Worm (Caenorhabditis elegans) whole organism, early embryonic: ENCODE results near the gene sec-16A.2.
"Not testable (repeated sequence)": the region's sequence is repeated elsewhere in the genome, so short reads cannot be mapped to it uniquely, and the experiment has no call there.

Source experiments
- B0310.2 ChIP-seq: sonication (generic microtip); optimal IDR thresholded peaks from 2 replicates; lab custom pipeline; 2016; ENCODE audit warnings: mild to moderate bottlenecking, missing genetic modification characterization, missing compliant biosample characterization
- F13C5.2 ChIP-seq: sonication (generic microtip); optimal IDR thresholded peaks from 2 replicates; lab custom pipeline; 2017; ENCODE audit warnings: mild to moderate bottlenecking, missing genetic modification characterization, inconsistent platforms, missing compliant biosample characterization
- aly-1 ChIP-seq: sonication (generic microtip); optimal IDR thresholded peaks from 2 replicates; lab custom pipeline; 2016; ENCODE audit warnings: missing genetic modification characterization, missing compliant biosample characterization
- ama-1 ChIP-seq: fragments of 150-350 bp; optimal IDR thresholded peaks from 2 replicates; lab custom pipeline; 2014
- ceh-13 ChIP-seq: fragments of 200-800 bp; sonication (Bioruptor generic); optimal IDR thresholded peaks from 2 replicates; lab custom pipeline; 2018; ENCODE audit warnings: mild to moderate bottlenecking, missing genetic modification characterization, missing compliant biosample characterization
- ceh-36 ChIP-seq: sonication (generic microtip); optimal IDR thresholded peaks from 2 replicates; lab custom pipeline; 2016; ENCODE audit warnings: missing genetic modification characterization, inconsistent platforms, missing compliant biosample characterization
- ets-7 ChIP-seq: sonication (generic microtip); optimal IDR thresholded peaks from 2 replicates; lab custom pipeline; 2016; ENCODE audit warnings: missing genotype, missing genetic modification characterization, missing compliant biosample characterization
- flt-1 ChIP-seq: fragments of 200-800 bp; sonication (Bioruptor generic); IDR thresholded peaks from 2 replicates; pipeline ENCODE4 v1.3.6; 2022; ENCODE audit warnings: missing genetic modification characterization, missing compliant biosample characterization
- hmbx-1 ChIP-seq: sonication (generic microtip); optimal IDR thresholded peaks from 2 replicates; lab custom pipeline; 2016; ENCODE audit warnings: mild to moderate bottlenecking, missing genetic modification characterization, missing compliant biosample characterization
- hmg-4 ChIP-seq: fragments of 200-800 bp; sonication (Bioruptor generic); optimal IDR thresholded peaks from 2 replicates; lab custom pipeline; 2018; ENCODE audit warnings: mild to moderate bottlenecking, missing genetic modification characterization, missing compliant biosample characterization
- hnd-1 ChIP-seq: sonication (generic microtip); optimal IDR thresholded peaks from 2 replicates; lab custom pipeline; 2016; ENCODE audit warnings: missing genetic modification characterization, missing compliant biosample characterization
- pes-1 ChIP-seq: fragments of 200-800 bp; sonication (Bioruptor generic); IDR thresholded peaks from 2 replicates; pipeline ENCODE4 v1.3.6; 2022; ENCODE audit warnings: missing genetic modification reagents, missing genetic modification characterization, missing compliant biosample characterization
- scrt-1 ChIP-seq: fragments of 200-800 bp; sonication (Bioruptor generic); IDR thresholded peaks from 2 replicates; pipeline ENCODE4 v1.3.6; 2022; ENCODE audit warnings: missing genetic modification characterization, missing compliant biosample characterization
- sea-1 ChIP-seq: fragments of 200-800 bp; sonication (Bioruptor generic); conservative IDR thresholded peaks from 2 replicates; pipeline ENCODE4 v1.3.6; 2022; ENCODE audit warnings: missing genetic modification characterization, missing compliant biosample characterization
- tbx-11 ChIP-seq: fragments of 200-800 bp; sonication (Bioruptor generic); IDR thresholded peaks from 2 replicates; pipeline ENCODE4 v1.3.6; 2022; ENCODE audit warnings: missing genetic modification characterization, missing compliant biosample characterization
- tbx-37 ChIP-seq: fragments of 200-800 bp; sonication (Bioruptor generic); conservative IDR thresholded peaks from 2 replicates; pipeline ENCODE4 v1.3.6; 2022; ENCODE audit warnings: missing genetic modification reagents, missing genetic modification characterization, missing compliant biosample characterization
- tra-4 ChIP-seq: sonication (generic microtip); optimal IDR thresholded peaks from 2 replicates; lab custom pipeline; 2017; ENCODE audit warnings: missing genetic modification characterization, missing compliant biosample characterization

sec-16A.2 gene

ce11 chrX:8311590-8311989 is 24.5 kb downstream of the sec-16A.2 start:
- TF ChIP-seq flt-1 (no peak), ets-7 (no peak), ama-1 (lab: Kevin White, UChicago) (no peak), hmbx-1 (no peak), ceh-13 (GFP tag; lab: Kevin White, UChicago) (no peak), scrt-1 (GFP tag; lab: Robert Waterston, UW) (no peak), hmg-4 (GFP tag; lab: Kevin White, UChicago) (no peak), tbx-11 (no peak), ceh-36 (no peak), tbx-37 (GFP tag; lab: Robert Waterston, UW) (no peak), B0310.2 (tag; lab: Kevin White, UChicago) (no peak), tra-4 (no peak), pes-1 (GFP tag; lab: Robert Waterston, UW) (no peak), aly-1 (tag; lab: Kevin White, UChicago) (no peak), F13C5.2 (tag; lab: Kevin White, UChicago) (no peak), sea-1 (GFP tag; lab: Robert Waterston, UW) (no peak), hnd-1 (tag; lab: Kevin White, UChicago) (no peak)

DNA sequence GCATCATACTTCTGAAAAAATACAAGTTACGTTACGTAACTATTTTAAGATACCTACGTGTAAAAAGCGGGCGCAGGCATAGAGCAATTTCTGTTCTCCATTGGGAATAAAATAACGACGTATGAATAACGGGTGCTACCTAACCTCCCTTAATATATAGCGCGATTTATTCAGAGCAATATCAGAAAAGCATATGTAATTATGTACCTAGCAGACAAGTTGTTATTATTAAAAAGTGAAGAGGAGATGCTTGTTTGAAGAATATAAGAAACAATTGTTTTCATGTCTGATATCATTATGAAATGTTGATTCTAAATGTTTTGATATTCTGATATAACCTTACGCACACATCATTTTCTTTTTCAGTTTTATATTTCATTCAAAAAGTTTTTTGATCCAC is 31.9 kb downstream of the sec-16A.2 start, which contains the start of gene srh-11:
srh-11 (minus strand) TSS at position 101 of the 400 bp plus-strand sequence.
- no peak for TF ChIP-seq sea-1 (GFP tag; lab: Robert Waterston, UW)
- no peak for TF ChIP-seq pes-1 (GFP tag; lab: Robert Waterston, UW)
- TF ChIP-seq tbx-37 (GFP tag; lab: Robert Waterston, UW) = no peak
- no peak for TF ChIP-seq aly-1 (tag; lab: Kevin White, UChicago)
- no peak for TF ChIP-seq F13C5.2 (tag; lab: Kevin White, UChicago)
- no peak for TF ChIP-seq tbx-11
- TF ChIP-seq ama-1 (lab: Kevin White, UChicago) = no peak
- no peak for TF ChIP-seq ceh-13 (GFP tag; lab: Kevin White, UChicago)
- no peak for TF ChIP-seq hmg-4 (GFP tag; lab: Kevin White, UChicago)
- TF ChIP-seq hnd-1 (tag; lab: Kevin White, UChicago) = no peak
- no peak for TF ChIP-seq flt-1
- TF ChIP-seq hmbx-1 = no peak
- TF ChIP-seq ceh-36 = no peak
- TF ChIP-seq tra-4 = no peak
- no peak for TF ChIP-seq B0310.2 (tag; lab: Kevin White, UChicago)

DNA sequence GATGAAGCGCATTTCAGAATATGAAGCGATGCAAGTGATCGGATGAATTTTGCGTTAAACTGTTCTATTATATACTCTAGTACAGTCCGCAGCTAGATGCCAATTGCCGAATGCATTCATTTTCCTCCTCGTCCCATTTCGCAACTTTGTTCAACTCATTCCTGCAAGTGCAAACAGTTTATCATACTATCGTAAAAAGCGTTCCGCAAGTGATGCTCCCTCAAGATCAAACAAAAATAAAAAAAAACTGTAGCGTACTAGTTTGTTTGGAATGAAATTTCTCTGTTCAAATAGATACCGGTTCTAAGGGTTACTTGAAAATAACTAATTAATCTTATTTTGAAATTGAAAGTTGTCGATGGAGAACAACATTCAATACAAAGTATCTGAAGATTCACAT is 33.8 kb downstream of the sec-16A.2 start, which contains the start of gene pqn-57:
pqn-57 (minus strand) TSS at position 101 of the 400 bp plus-strand sequence.
- TF ChIP-seq tbx-37 (GFP tag; lab: Robert Waterston, UW) (no peak), ceh-36 (no peak), sea-1 (GFP tag; lab: Robert Waterston, UW) (no peak)

DNA sequence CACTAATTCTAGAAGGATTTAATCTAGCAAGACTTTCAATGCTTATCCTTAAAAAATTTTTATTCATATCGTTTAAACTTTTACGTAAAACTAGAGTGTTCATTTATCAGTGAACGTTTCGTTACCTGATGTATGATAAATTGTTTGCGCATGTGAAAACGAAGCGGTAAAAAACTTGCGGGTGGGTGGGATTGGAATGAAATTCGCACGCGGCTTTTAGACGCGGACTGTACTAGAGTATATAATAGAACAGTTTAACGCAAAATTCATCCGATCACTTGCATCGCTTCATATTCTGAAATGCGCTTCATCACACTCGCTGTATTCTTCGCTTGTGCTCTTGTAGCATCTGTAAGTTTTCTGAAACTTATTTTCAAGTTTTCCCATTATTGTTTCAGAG is 34.8 kb downstream of the sec-16A.2 start, which contains the start of gene abu-9:
abu-9 (plus strand) TSS at position 301 of the 400 bp plus-strand sequence.
- not testable (repeated sequence) for TF ChIP-seq pes-1 (GFP tag; lab: Robert Waterston, UW); tbx-37 (GFP tag; lab: Robert Waterston, UW); B0310.2 (tag; lab: Kevin White, UChicago)

DNA sequence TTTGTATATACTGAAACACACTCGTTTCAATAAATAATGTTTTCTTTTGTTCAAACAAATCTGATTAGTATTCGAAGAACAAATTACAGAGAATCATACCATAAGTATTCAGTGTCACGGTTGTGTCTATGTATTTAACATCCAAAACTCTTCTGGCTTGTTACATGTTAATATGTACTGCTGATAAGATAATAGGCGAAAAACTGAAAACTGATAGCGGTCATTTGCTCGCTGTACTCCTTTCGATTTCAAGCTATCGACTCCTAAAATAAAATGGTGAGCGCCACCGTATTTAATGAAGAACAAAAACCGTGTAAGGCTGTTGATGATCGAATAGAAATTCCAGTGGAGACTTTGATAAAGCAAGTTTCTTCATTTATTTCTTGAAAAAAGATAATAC is 36.3 kb downstream of the sec-16A.2 start, which contains the start of gene R09F10.1:
R09F10.1 (plus strand) TSS at position 222 of the 400 bp plus-strand sequence.
- no peak for TF ChIP-seq tbx-11
- TF ChIP-seq B0310.2 (tag; lab: Kevin White, UChicago) = no peak
- no peak for TF ChIP-seq ceh-13 (GFP tag; lab: Kevin White, UChicago)
- TF ChIP-seq sea-1 (GFP tag; lab: Robert Waterston, UW) = no peak
- TF ChIP-seq scrt-1 (GFP tag; lab: Robert Waterston, UW) = no peak

ce11 chrX:8326394-8326793 is 39.3 kb downstream of the sec-16A.2 start, which contains the start of gene R09F10.8:
TSS of gene R09F10.8 (minus strand) at chrX:8326451.
- TF ChIP-seq F13C5.2 (tag; lab: Kevin White, UChicago) = no peak
- no peak for TF ChIP-seq flt-1
- TF ChIP-seq hnd-1 (tag; lab: Kevin White, UChicago) = no peak
- no peak for TF ChIP-seq tbx-37 (GFP tag; lab: Robert Waterston, UW)
- TF ChIP-seq ama-1 (lab: Kevin White, UChicago) = no peak
- TF ChIP-seq hmbx-1 = no peak
- TF ChIP-seq ceh-36 = no peak
- no peak for TF ChIP-seq sea-1 (GFP tag; lab: Robert Waterston, UW)
- no peak for TF ChIP-seq tra-4
- TF ChIP-seq tbx-11 = no peak
- TF ChIP-seq hmg-4 (GFP tag; lab: Kevin White, UChicago) = no peak
- no peak for TF ChIP-seq pes-1 (GFP tag; lab: Robert Waterston, UW)
- TF ChIP-seq ceh-13 (GFP tag; lab: Kevin White, UChicago) = no peak
- TF ChIP-seq ets-7 = no peak
- TF ChIP-seq scrt-1 (GFP tag; lab: Robert Waterston, UW) = no peak
- TF ChIP-seq B0310.2 (tag; lab: Kevin White, UChicago) = no peak
- no peak for TF ChIP-seq aly-1 (tag; lab: Kevin White, UChicago)

DNA sequence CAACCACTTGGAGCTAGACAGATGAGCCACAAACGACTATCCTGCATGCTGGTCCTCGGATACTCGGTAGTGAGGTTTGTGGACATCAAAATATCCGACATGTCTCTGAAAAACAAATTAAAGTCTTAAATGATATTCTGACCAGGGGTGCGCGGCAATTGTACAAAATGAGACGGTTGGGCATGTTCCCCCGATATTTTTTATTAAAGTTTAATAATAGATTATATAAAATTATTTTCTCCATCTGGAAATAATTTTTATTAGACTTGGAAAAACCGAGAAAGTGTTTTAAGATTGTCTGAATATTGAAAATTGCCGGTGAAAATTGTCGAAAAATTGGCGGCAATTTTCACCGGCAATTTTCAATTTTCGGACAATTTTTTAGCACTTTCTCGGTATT is 40.8 kb downstream of the sec-16A.2 start, which contains the start of gene F55E10.4:
F55E10.4 (minus strand) TSS at position 101 of the 400 bp plus-strand sequence.
- TF ChIP-seq tbx-37 (GFP tag; lab: Robert Waterston, UW) = no peak
- no peak for TF ChIP-seq ets-7
- no peak for TF ChIP-seq ceh-13 (GFP tag; lab: Kevin White, UChicago)
- TF ChIP-seq flt-1 = no peak
- no peak for TF ChIP-seq F13C5.2 (tag; lab: Kevin White, UChicago)
- TF ChIP-seq tra-4 = no peak
- no peak for TF ChIP-seq ceh-36
- TF ChIP-seq tbx-11 = no peak
- no peak for TF ChIP-seq hmbx-1
- no peak for TF ChIP-seq ama-1 (lab: Kevin White, UChicago)
- no peak for TF ChIP-seq pes-1 (GFP tag; lab: Robert Waterston, UW)
- TF ChIP-seq hmg-4 (GFP tag; lab: Kevin White, UChicago) = no peak
- TF ChIP-seq hnd-1 (tag; lab: Kevin White, UChicago) = no peak
- no peak for TF ChIP-seq aly-1 (tag; lab: Kevin White, UChicago)
- no peak for TF ChIP-seq sea-1 (GFP tag; lab: Robert Waterston, UW)
- no peak for TF ChIP-seq B0310.2 (tag; lab: Kevin White, UChicago)
- TF ChIP-seq scrt-1 (GFP tag; lab: Robert Waterston, UW) = no peak
